Worm (Caenorhabditis elegans): ENCODE results near the gene T01C3.3.

The T01C3.3 gene

ce11 chrV:15012542-15013301 is 20.2 kb upstream of the T01C3.3 start (continued):
- TF ChIP-seq T20F7.1 (GFP tag; optimal IDR thresholded peaks at IDR 0.05): peak; percentile 17
- TF ChIP-seq daf-8 (GFP tag; IDR thresholded peaks at IDR 0.05): no peak
- peak; percentile 21 for TF ChIP-seq spr-1 (tag; optimal IDR thresholded peaks at IDR 0.05)
- TF ChIP-seq F44E2.7 (GFP tag; IDR thresholded peaks at IDR 0.05): no peak
- no peak for TF ChIP-seq daf-16 (GFP tag; optimal IDR thresholded peaks at IDR 0.05)
- TF ChIP-seq daf-16 (tag; optimal IDR thresholded peaks at IDR 0.05): no peak
- no peak for TF ChIP-seq egl-27 (tag; optimal IDR thresholded peaks at IDR 0.05)
- no peak for TF ChIP-seq fos-1 (tag; optimal IDR thresholded peaks at IDR 0.05)
- no peak for TF ChIP-seq nhr-102 (tag; optimal IDR thresholded peaks at IDR 0.05)
- TF ChIP-seq hlh-30 (tag; optimal IDR thresholded peaks at IDR 0.05; ENCODE audit: insufficient read depth): peak; percentile 29
- no peak for TF ChIP-seq lin-1 (GFP tag; IDR thresholded peaks at IDR 0.05)
- peak; percentile 26 for TF ChIP-seq mes-2 (tag; optimal IDR thresholded peaks at IDR 0.05; ENCODE audit: poor library complexity, severe bottlenecking)
- no peak for TF ChIP-seq nhr-25 (tag; optimal IDR thresholded peaks at IDR 0.05; ENCODE audit: borderline replicate concordance, insufficient read depth)
- no peak for TF ChIP-seq daf-19 (GFP tag; conservative IDR thresholded peaks at IDR 0.05)
- no peak for TF ChIP-seq ZK337.2 (GFP tag; IDR thresholded peaks at IDR 0.05)
- TF ChIP-seq dmd-9 (GFP tag; IDR thresholded peaks at IDR 0.05): no peak
- no peak for TF ChIP-seq Y105C5A.15 (GFP tag; IDR thresholded peaks at IDR 0.05)
- no peak for TF ChIP-seq zip-11 (GFP tag; IDR thresholded peaks at IDR 0.05)
- no peak for TF ChIP-seq nhr-77 (tag; optimal IDR thresholded peaks at IDR 0.05)
- TF ChIP-seq ceh-62 (tag; optimal IDR thresholded peaks at IDR 0.05): no peak
- no peak for TF ChIP-seq Y5F2A.4 (GFP tag; optimal IDR thresholded peaks at IDR 0.05)
- 0 out of 2 replicates have a peak, but pooled peaks have one; percentile 43 for TF ChIP-seq snpc-1.2 (GFP tag; IDR thresholded peaks at IDR 0.05)
- peak; percentile 46 for TF ChIP-seq gei-8 (GFP tag; optimal IDR thresholded peaks at IDR 0.05)
- TF ChIP-seq aha-1 (tag): peak; percentile 46
- 0 out of 2 replicates have a peak, but pooled peaks have one; percentile 15 for TF ChIP-seq lim-7 (GFP tag; IDR thresholded peaks at IDR 0.05)
- no peak for TF ChIP-seq jun-1 (tag; optimal IDR thresholded peaks at IDR 0.05)
- no peak for TF ChIP-seq R02D3.7 (tag; optimal IDR thresholded peaks at IDR 0.05)
- peak; percentile 40; the same call in 1 of the 2 replicates for TF ChIP-seq T26A8.4 (GFP tag; IDR thresholded peaks at IDR 0.05)
- TF ChIP-seq spr-3 (GFP tag; optimal IDR thresholded peaks at IDR 0.05): no peak
- no peak for TF ChIP-seq nhr-76 (tag; optimal IDR thresholded peaks at IDR 0.05)
- TF ChIP-seq nhr-6 (tag; optimal IDR thresholded peaks at IDR 0.05): no peak
- TF ChIP-seq vab-7 (GFP tag; IDR thresholded peaks at IDR 0.05): peak; percentile 60
- TF ChIP-seq unc-62 (GFP tag; optimal IDR thresholded peaks at IDR 0.05 in 1 of 2): peak in 1 of 2 experiments; percentile 60
- TF ChIP-seq unc-62 (tag; optimal IDR thresholded peaks at IDR 0.05): no peak
- no peak; the same call in 1 of the 2 replicates for TF ChIP-seq mdt-29 (GFP tag; IDR thresholded peaks at IDR 0.05)
- TF ChIP-seq ztf-7 (tag; optimal IDR thresholded peaks at IDR 0.05): no peak
- TF ChIP-seq tra-1 (GFP tag; IDR thresholded peaks at IDR 0.05): no peak

ce11 chrV:15011560-15011959 is 19.1 kb upstream of the T01C3.3 start, which contains the start of gene nmr-2:
Gene nmr-2, minus strand, starts transcription at chrV:15011660.
- TF ChIP-seq ctbp-1 (GFP tag; IDR thresholded peaks at IDR 0.05): no peak
- TF ChIP-seq ama-1 (optimal IDR thresholded peaks at IDR 0.05): peak; percentile 42

- TF ChIP-seq skn-1 (tag; optimal IDR thresholded peaks at IDR 0.05) (no peak), ceh-28 (tag; optimal IDR thresholded peaks at IDR 0.05) (no peak), dmd-9 (GFP tag; IDR thresholded peaks at IDR 0.05) (no peak), unc-62 (GFP tag; optimal IDR thresholded peaks at IDR 0.05 in 1 of 2) (no peak), unc-62 (tag; optimal IDR thresholded peaks at IDR 0.05) (no peak), nhr-77 (tag; optimal IDR thresholded peaks at IDR 0.05) (no peak), F26F4.8 (GFP tag; conservative IDR thresholded peaks at IDR 0.05) (no peak), lin-15B (tag; optimal IDR thresholded peaks at IDR 0.05) (no peak), nhr-42 (GFP tag; IDR thresholded peaks at IDR 0.05) (no peak), sdz-12 (GFP tag; optimal IDR thresholded peaks at IDR 0.05) (no peak), mes-2 (tag; optimal IDR thresholded peaks at IDR 0.05; ENCODE audit: poor library complexity, severe bottlenecking) (no peak), Y5F2A.4 (GFP tag; optimal IDR thresholded peaks at IDR 0.05) (no peak), F37D6.2 (tag; optimal IDR thresholded peaks at IDR 0.05) (no peak), fkh-10 (GFP tag; optimal IDR thresholded peaks at IDR 0.05) (no peak), spr-1 (tag; optimal IDR thresholded peaks at IDR 0.05) (no peak), T20F7.1 (GFP tag; optimal IDR thresholded peaks at IDR 0.05) (no peak), F10B5.3 (tag; optimal IDR thresholded peaks at IDR 0.05) (no peak), ceh-62 (tag; optimal IDR thresholded peaks at IDR 0.05) (no peak)
Observed at ce11 chrV:15004800-15005199, 12.3 kb upstream of the T01C3.3 start, which contains the start of gene hrde-2. Gene hrde-2, plus strand, starts transcription at chrV:15005100.
